Worm (Caenorhabditis elegans) whole organism, young adult: ENCODE results near the gene F42C5.9.

Source experiments
- C06A6.2 ChIP-seq: fragments of 200-800 bp; sonication (Bioruptor generic); conservative IDR thresholded peaks from 2 replicates; pipeline ENCODE4 v1.3.6; 2022; ENCODE audit warnings: missing genetic modification characterization, missing compliant biosample characterization
- F10E7.11 ChIP-seq: sonication (generic microtip); optimal IDR thresholded peaks from 2 replicates; lab custom pipeline; 2017; ENCODE audit warnings: mild to moderate bottlenecking, missing genetic modification characterization, moderate library complexity, missing compliant biosample characterization
- F55B11.4 ChIP-seq: sonication (generic microtip); optimal IDR thresholded peaks from 2 replicates; lab custom pipeline; 2016; ENCODE audit warnings: missing compliant biosample characterization, missing genetic modification characterization, borderline replicate concordance; ENCODE audit not compliant: insufficient read depth
- T07F8.4 ChIP-seq: sonication (generic microtip); optimal IDR thresholded peaks from 2 replicates; lab custom pipeline; 2016; ENCODE audit warnings: mild to moderate bottlenecking, missing genetic modification characterization, moderate library complexity, missing compliant biosample characterization
- Y53F4B.3 ChIP-seq: fragments of 200-800 bp; sonication (Bioruptor generic); IDR thresholded peaks from 2 replicates; pipeline ENCODE4 v1.3.6; 2022; ENCODE audit warnings: missing genetic modification reagents, missing genetic modification characterization, missing compliant biosample characterization
- Y56A3A.18 ChIP-seq: fragments of 200-800 bp; sonication (Bioruptor generic); IDR thresholded peaks from 2 replicates; pipeline ENCODE4 v1.3.6; 2022; ENCODE audit warnings: missing genetic modification reagents, missing genetic modification characterization, missing compliant biosample characterization
- Y79H2A.3 ChIP-seq: fragments of 200-800 bp; sonication (Bioruptor generic); conservative IDR thresholded peaks from 2 replicates; pipeline ENCODE4 v1.3.6; 2022; ENCODE audit warnings: missing genetic modification reagents, missing genetic modification characterization, missing compliant biosample characterization
- ZK185.1 ChIP-seq: sonication (generic microtip); optimal IDR thresholded peaks from 2 replicates; lab custom pipeline; 2016; ENCODE audit warnings: mild to moderate bottlenecking, missing genetic modification characterization, missing compliant biosample characterization; ENCODE audit not compliant: poor library complexity, severe bottlenecking
- akir-1 ChIP-seq: fragments of 200-800 bp; sonication (Bioruptor generic); optimal IDR thresholded peaks from 2 replicates; lab custom pipeline; 2018; ENCODE audit warnings: mild to moderate bottlenecking, missing genetic modification characterization, moderate library complexity, missing compliant biosample characterization
- aptf-3 ChIP-seq: fragments of 200-800 bp; sonication (Bioruptor generic); IDR thresholded peaks from 2 replicates; pipeline ENCODE4 v1.3.6; 2022; ENCODE audit warnings: missing genetic modification characterization, missing compliant biosample characterization
- atf-7 ChIP-seq: sonication (generic microtip); optimal IDR thresholded peaks from 2 replicates; lab custom pipeline; 2017; ENCODE audit warnings: mild to moderate bottlenecking, missing genetic modification characterization, missing compliant biosample characterization
- attf-3 ChIP-seq: fragments of 200-800 bp; sonication (Bioruptor generic); conservative IDR thresholded peaks from 2 replicates; pipeline ENCODE4 v1.3.6; 2022; ENCODE audit warnings: missing genetic modification reagents, missing genetic modification characterization, missing compliant biosample characterization
- ceh-40 ChIP-seq: fragments of 200-800 bp; sonication (Bioruptor generic); IDR thresholded peaks from 2 replicates; pipeline ENCODE4 v1.3.6; 2022; ENCODE audit warnings: missing genetic modification characterization, missing compliant biosample characterization
- die-1 ChIP-seq: sonication (generic microtip); optimal IDR thresholded peaks from 2 replicates; lab custom pipeline; 2016; ENCODE audit warnings: missing genotype, mild to moderate bottlenecking, missing genetic modification characterization, missing compliant biosample characterization
- efl-1 ChIP-seq: fragments of 150-350 bp; optimal IDR thresholded peaks from 2 replicates; lab custom pipeline; 2014; ENCODE audit warnings: missing biosample characterization, missing genetic modification reagents, missing genetic modification characterization
- him-1 ChIP-seq: sonication (generic microtip); optimal IDR thresholded peaks from 2 replicates; lab custom pipeline; 2016; ENCODE audit warnings: missing genotype, missing genetic modification reagents, missing genetic modification characterization, missing compliant biosample characterization
- hsf-1 ChIP-seq: fragments of 200-800 bp; sonication (Bioruptor generic); IDR thresholded peaks from 2 replicates; pipeline ENCODE4 v1.3.6; 2022; ENCODE audit warnings: missing genetic modification reagents, missing genetic modification characterization, missing compliant biosample characterization
- lag-1 ChIP-seq: fragments of 200-800 bp; sonication (Bioruptor generic); IDR thresholded peaks from 2 replicates; pipeline ENCODE4 v1.3.6; 2022; ENCODE audit warnings: missing genetic modification reagents, missing genetic modification characterization, missing compliant biosample characterization
- let-607 ChIP-seq, 2 experiments: fragments of 200-800 bp in 1 of 2; sonication (Bioruptor generic) in 1 of 2; sonication (generic microtip) in 1 of 2; optimal IDR thresholded peaks; 2 replicates each; lab custom pipeline; 2016 to 2018; ENCODE audit warnings: mild to moderate bottlenecking in 2 of 2, missing compliant biosample characterization in 2 of 2, missing genetic modification characterization in 2 of 2, moderate library complexity in 2 of 2, missing genotype in 1 of 2
- lin-26 ChIP-seq: fragments of 200-800 bp; sonication (Bioruptor generic); IDR thresholded peaks from 2 replicates; pipeline ENCODE4 v1.3.6; 2022; ENCODE audit warnings: missing genetic modification reagents, missing genetic modification characterization, missing compliant biosample characterization
- lin-35 ChIP-seq, 3 experiments: fragments of 150-350 bp in 2 of 3; sonication (generic microtip) in 1 of 3; optimal IDR thresholded peaks; 2 replicates each; lab custom pipeline; 2014 to 2018; ENCODE audit warnings: missing biosample characterization in 3 of 3, missing genetic modification characterization in 3 of 3, missing genetic modification reagents in 3 of 3
- lin-54 ChIP-seq: fragments of 200-800 bp; sonication (Bioruptor generic); optimal IDR thresholded peaks from 2 replicates; lab custom pipeline; 2018; ENCODE audit warnings: mild to moderate bottlenecking, missing genetic modification characterization, missing compliant biosample characterization
- lir-1 ChIP-seq: fragments of 200-800 bp; sonication (Bioruptor generic); conservative IDR thresholded peaks from 2 replicates; pipeline ENCODE4 v1.3.6; 2022; ENCODE audit warnings: missing genetic modification reagents, missing genetic modification characterization, missing compliant biosample characterization
- madf-8 ChIP-seq: fragments of 200-800 bp; sonication (Bioruptor generic); conservative IDR thresholded peaks from 2 replicates; pipeline ENCODE4 v1.3.6; 2022; ENCODE audit warnings: missing genetic modification reagents, missing genetic modification characterization, missing compliant biosample characterization
- mel-28 ChIP-seq: sonication (generic microtip); optimal IDR thresholded peaks from 2 replicates; lab custom pipeline; 2016; ENCODE audit warnings: borderline replicate concordance, mild to moderate bottlenecking, missing genetic modification characterization, missing compliant biosample characterization
- nhr-80 ChIP-seq: sonication (generic microtip); optimal IDR thresholded peaks from 2 replicates; lab custom pipeline; 2016; ENCODE audit warnings: missing genetic modification characterization, missing compliant biosample characterization
- rec-8 ChIP-seq, 2 experiments: sonication (generic microtip); optimal IDR thresholded peaks; 2 replicates each; lab custom pipeline; 2016; ENCODE audit warnings: mild to moderate bottlenecking in 2 of 2, missing genetic modification characterization in 2 of 2, missing genetic modification reagents in 2 of 2, missing genotype in 2 of 2, missing biosample characterization in 1 of 2, missing compliant biosample characterization in 1 of 2, moderate library complexity in 1 of 2
- sea-2 ChIP-seq: fragments of 200-800 bp; sonication (Bioruptor generic); IDR thresholded peaks from 2 replicates; pipeline ENCODE4 v1.3.6; 2022; ENCODE audit warnings: missing genetic modification characterization, missing compliant biosample characterization
- unc-130 ChIP-seq: sonication (generic microtip); optimal IDR thresholded peaks from 2 replicates; lab custom pipeline; 2016; ENCODE audit warnings: missing genetic modification reagents, missing genetic modification characterization, missing compliant biosample characterization
- zfh-2 ChIP-seq: fragments of 200-800 bp; sonication (Bioruptor generic); conservative IDR thresholded peaks from 2 replicates; pipeline ENCODE4 v1.3.6; 2022; ENCODE audit warnings: missing genetic modification reagents, missing genetic modification characterization, missing compliant biosample characterization
- ztf-25 ChIP-seq: fragments of 200-800 bp; sonication (Bioruptor generic); IDR thresholded peaks from 2 replicates; pipeline ENCODE4 v1.3.6; 2022; ENCODE audit warnings: missing genetic modification reagents, missing genetic modification characterization, missing compliant biosample characterization
- ztf-28 ChIP-seq: fragments of 200-800 bp; sonication (Bioruptor generic); IDR thresholded peaks from 2 replicates; pipeline ENCODE4 v1.3.6; 2022; ENCODE audit warnings: missing genetic modification reagents, missing genetic modification characterization, missing compliant biosample characterization

Gene F42C5.9

ce11 chrIV:7339095-7339494 is 22.2 kb upstream of the F42C5.9 start:
- TF ChIP-seq ztf-25 (GFP tag; lab: Robert Waterston, UW) (no peak), atf-7 (tag; lab: Kevin White, UChicago) (no peak), let-607 (tag; optimal IDR thresholded peaks at IDR 0.05; lab: Kevin White, UChicago) (no peak), sea-2 (GFP tag; lab: Robert Waterston, UW) (no peak), lag-1 (no peak), Y53F4B.3 (GFP tag; lab: Robert Waterston, UW) (no peak), F55B11.4 (no peak), C06A6.2 (GFP tag; lab: Robert Waterston, UW) (no peak), hsf-1 (GFP tag; lab: Robert Waterston, UW) (no peak), die-1 (tag; lab: Kevin White, UChicago) (no peak), ceh-40 (GFP tag; lab: Robert Waterston, UW) (no peak), attf-3 (GFP tag; lab: Robert Waterston, UW) (no peak), lir-1 (no peak), aptf-3 (GFP tag; lab: Robert Waterston, UW) (no peak), unc-130 (GFP tag; lab: Kevin White, UChicago) (no peak), zfh-2 (GFP tag; lab: Robert Waterston, UW) (no peak), akir-1 (GFP tag; lab: Kevin White, UChicago) (no peak), F10E7.11 (tag; lab: Kevin White, UChicago) (no peak), mel-28 (tag; lab: Kevin White, UChicago) (no peak), ZK185.1 (no peak)
- TF ChIP-seq, all 124 proteins: peak for 0

ce11 chrIV:7338042-7338441 is 21.1 kb upstream of the F42C5.9 start:
- TF ChIP-seq hsf-1 (GFP tag; lab: Robert Waterston, UW), result 0 out of 2 replicates have a peak, but pooled peaks have one; percentile 21
- TF ChIP-seq ztf-28 (GFP tag; lab: Robert Waterston, UW), result no peak

ce11 chrIV:7332695-7333094 is 15.8 kb upstream of the F42C5.9 start, which contains the start of gene ocr-4:
TSS of gene ocr-4 (minus strand) at chrIV:7332795.
- no peak for TF ChIP-seq efl-1 (GFP tag; lab: Kevin White, UChicago)
- TF ChIP-seq lin-35 (GFP tag; optimal IDR thresholded peaks at IDR 0.05; lab: Kevin White, UChicago), result no peak
- TF ChIP-seq T07F8.4 (tag; lab: Kevin White, UChicago), result no peak
- TF ChIP-seq madf-8, result no peak
- no peak for TF ChIP-seq rec-8 (tag; optimal IDR thresholded peaks at IDR 0.05; lab: Kevin White, UChicago)

ce11 chrIV:7328918-7329317 is 12.0 kb upstream of the F42C5.9 start, which contains the start of gene sqst-2:
TSS of gene sqst-2 (minus strand) at chrIV:7328975.
- TF ChIP-seq F10E7.11 (tag; lab: Kevin White, UChicago) (no peak), lin-54 (GFP tag; lab: Kevin White, UChicago) (no peak), nhr-80 (tag; lab: Kevin White, UChicago) (peak; percentile 66), Y53F4B.3 (GFP tag; lab: Robert Waterston, UW) (no peak), Y79H2A.3 (GFP tag; lab: Robert Waterston, UW) (no peak), lin-26 (GFP tag; lab: Robert Waterston, UW) (no peak), Y56A3A.18 (no peak), him-1 (tag; lab: Kevin White, UChicago) (no peak)
